Worm (Caenorhabditis elegans): Measurements from ENCODE around the gene rps-9.

DNA sequence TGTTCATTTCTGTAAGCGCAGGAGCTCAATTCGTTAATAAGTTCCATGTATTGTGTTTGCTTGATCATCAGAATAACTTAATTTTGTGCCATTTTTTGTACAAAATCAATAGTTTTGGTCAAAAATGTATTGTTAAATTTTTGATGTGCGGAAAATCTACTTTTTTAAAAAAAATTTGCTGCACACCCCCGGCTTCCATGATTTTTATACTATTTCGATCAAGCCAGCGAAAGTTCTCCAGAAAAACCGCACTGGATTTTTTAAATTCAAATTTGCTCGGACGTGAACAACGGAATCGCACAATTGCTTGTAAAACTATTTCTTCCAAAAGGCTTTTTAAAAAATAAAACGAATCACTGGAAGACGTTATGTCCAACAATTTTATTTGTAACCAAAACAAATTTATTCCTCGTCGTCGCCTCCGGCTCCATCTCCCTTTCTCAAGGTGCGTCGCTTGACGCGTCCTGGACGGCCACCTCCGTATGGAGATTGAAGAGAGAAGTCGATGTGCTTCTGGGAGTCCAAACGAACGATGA, 1.0 kb downstream of the rps-9 start:
- no peak for TF ChIP-seq ceh-13 (GFP tag; optimal IDR thresholded peaks at IDR 0.05)
- TF ChIP-seq tbx-11 (GFP tag; IDR thresholded peaks at IDR 0.05), result no peak
- no peak for TF ChIP-seq tbx-37 (GFP tag; conservative IDR thresholded peaks at IDR 0.05)
- TF ChIP-seq ama-1 (optimal IDR thresholded peaks at IDR 0.05), result no peak
- no peak for TF ChIP-seq pes-1 (GFP tag; IDR thresholded peaks at IDR 0.05)
- no peak for TF ChIP-seq hmbx-1 (tag; optimal IDR thresholded peaks at IDR 0.05)
- no peak for TF ChIP-seq ceh-36 (tag; optimal IDR thresholded peaks at IDR 0.05)
- no peak for TF ChIP-seq aly-1 (tag; optimal IDR thresholded peaks at IDR 0.05)
